Fruit fly (Drosophila melanogaster): ENCODE data around the gene CG14857.
A peak's percentile ranks its signal among the peaks of the same experiment; 100 is the strongest.

The CG14857 gene

DNA sequence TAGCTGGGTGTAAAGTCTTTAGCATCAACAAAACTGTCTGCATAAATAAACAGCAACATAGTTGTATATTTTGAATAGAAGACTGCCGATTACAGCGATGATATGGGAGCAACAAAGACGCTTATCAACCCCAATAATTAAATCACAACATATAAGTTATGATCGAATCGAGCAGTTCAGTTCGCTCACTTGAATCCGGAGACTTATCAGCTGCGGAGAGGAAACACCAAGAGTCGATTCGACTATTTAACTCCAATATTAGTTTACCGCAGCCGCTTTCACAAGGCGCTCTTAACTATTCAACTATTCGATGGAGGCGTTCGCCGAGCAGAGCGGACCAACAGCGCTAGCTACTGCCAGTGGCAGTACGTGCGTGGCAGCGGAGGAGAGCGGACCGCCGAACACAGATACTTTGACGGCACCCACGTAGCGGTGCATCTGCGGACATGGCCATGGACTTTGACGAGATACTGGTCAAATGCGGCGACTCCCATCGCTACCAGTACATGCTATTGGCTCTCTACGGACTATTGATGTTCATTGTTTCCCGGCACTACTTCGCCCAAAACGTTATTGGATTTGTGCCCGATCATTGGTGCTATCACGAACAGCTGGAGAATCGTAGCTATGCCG lies 2.8 kb upstream of the CG14857 start, which contains the start of gene CG14856 (continued):
- TF ChIP-seq Scr (GFP tag; IDR thresholded peaks at IDR 0.05; ENCODE audit: partially characterized antibody) = 0 out of 2 replicates have a peak, but pooled peaks have one; percentile 21
- peak; percentile 6; the same call in 1 of the 3 replicates for TF ChIP-seq CG11456 (GFP tag; IDR thresholded peaks at IDR 0.05)
- no peak for TF ChIP-seq CG1602 (GFP tag; optimal IDR thresholded peaks at IDR 0.05)
- TF ChIP-seq Ptx1 (GFP tag; IDR thresholded peaks at IDR 0.05) = no peak
- no peak for TF ChIP-seq Dip3 (GFP tag; optimal IDR thresholded peaks at IDR 0.05)
- no peak for TF ChIP-seq GATAe (GFP tag; conservative IDR thresholded peaks at IDR 0.05)
- no peak for TF ChIP-seq CG1832 (GFP tag; optimal IDR thresholded peaks at IDR 0.05)
- no peak for TF ChIP-seq CG18619 (GFP tag; optimal IDR thresholded peaks at IDR 0.05)
- no peak for TF ChIP-seq Gsc (GFP tag; IDR thresholded peaks at IDR 0.05)
- TF ChIP-seq Dip2 (GFP tag; IDR thresholded peaks at IDR 0.05) = no peak
- TF ChIP-seq z (GFP tag; IDR thresholded peaks at IDR 0.05) = peak; percentile 55; the same call in 1 of the 3 replicates
- TF ChIP-seq stc (GFP tag; IDR thresholded peaks at IDR 0.05) = no peak
- TF ChIP-seq CG8478 (optimal IDR thresholded peaks at IDR 0.05) = peak; percentile 68
- TF ChIP-seq otp (GFP tag; IDR thresholded peaks at IDR 0.05) = 0 out of 3 replicates have a peak, but pooled peaks have one; percentile 25
- TF ChIP-seq CG17328 (GFP tag; IDR thresholded peaks at IDR 0.05) = no peak

DNA sequence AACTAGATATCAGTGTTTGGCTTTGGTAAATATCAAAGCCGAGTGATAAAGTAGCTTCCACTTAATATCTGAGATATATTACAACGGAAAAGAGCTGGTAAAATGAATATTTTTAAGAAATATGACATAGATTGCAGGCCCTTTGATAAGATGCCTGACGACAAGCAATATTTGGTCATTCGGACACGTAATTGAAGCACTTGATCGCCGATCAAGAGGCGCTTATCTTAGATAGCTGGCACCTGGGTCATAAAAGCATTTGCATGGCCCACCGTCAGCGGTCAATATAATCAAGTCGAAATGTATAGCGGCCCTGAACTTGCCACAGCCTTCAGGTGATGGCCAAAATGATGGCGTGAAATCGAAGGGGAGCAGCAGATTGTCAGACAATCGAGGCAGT lies 9.1 kb downstream of the CG14857 start:
- TF ChIP-seq grn (GFP tag; optimal IDR thresholded peaks at IDR 0.05) = peak; percentile 70
- TF ChIP-seq ham (GFP tag; IDR thresholded peaks at IDR 0.05) = no peak
- TF ChIP-seq exex (tag; optimal IDR thresholded peaks at IDR 0.05) = peak; percentile 68

DNA sequence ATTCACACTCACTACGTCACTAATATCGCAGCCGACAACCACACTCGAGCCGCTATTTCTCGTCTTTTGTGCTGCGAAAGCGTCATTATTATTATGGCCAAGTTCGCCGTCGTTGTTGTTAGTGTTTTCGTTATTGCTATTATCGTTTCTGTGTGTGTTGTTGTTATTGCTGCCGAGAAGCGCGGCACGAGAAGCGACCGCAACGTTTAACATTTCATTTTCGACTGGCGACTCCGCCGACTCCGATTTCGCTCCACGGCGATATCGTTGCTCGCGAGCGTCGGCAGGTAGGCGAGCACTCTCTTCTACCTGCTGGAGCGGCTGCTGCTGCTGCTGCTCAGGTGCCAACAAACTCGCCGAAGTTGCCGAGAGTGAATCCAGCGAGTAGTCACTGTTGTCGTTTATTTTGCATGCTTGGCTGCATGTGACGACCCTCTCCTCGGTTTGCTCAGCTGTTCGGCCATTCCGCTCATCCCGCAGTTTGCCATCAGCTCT lies 16.2 kb downstream of the CG14857 start:
- peak; percentile 63 for TF ChIP-seq CG15479 (GFP tag; optimal IDR thresholded peaks at IDR 0.05)
- TF ChIP-seq HLHmδ (GFP tag; optimal IDR thresholded peaks at IDR 0.05) = no peak
- no peak for TF ChIP-seq ERR (GFP tag; optimal IDR thresholded peaks at IDR 0.05)
- no peak for TF ChIP-seq CG9437 (GFP tag; optimal IDR thresholded peaks at IDR 0.05)
- no peak for TF ChIP-seq Asciz (GFP tag; optimal IDR thresholded peaks at IDR 0.05)
- TF ChIP-seq CG15514 (GFP tag; optimal IDR thresholded peaks at IDR 0.05) = no peak
- TF ChIP-seq org-1 (GFP tag; optimal IDR thresholded peaks at IDR 0.05) = no peak
- no peak for TF ChIP-seq CG6791 (GFP tag; IDR thresholded peaks at IDR 0.05; ENCODE audit: partially characterized antibody)
- TF ChIP-seq insv (GFP tag; optimal IDR thresholded peaks at IDR 0.05) = no peak
- no peak for TF ChIP-seq CG6175 (GFP tag; IDR thresholded peaks at IDR 0.05)
- TF ChIP-seq Hr39 (optimal IDR thresholded peaks at IDR 0.05) = no peak
- no peak for TF ChIP-seq CG12299 (tag; optimal IDR thresholded peaks at IDR 0.05)
- TF ChIP-seq Side (GFP tag; optimal IDR thresholded peaks at IDR 0.05) = peak; percentile 30
- peak; percentile 35; the same call in 1 of the 2 replicates for TF ChIP-seq CG32532 (GFP tag; IDR thresholded peaks at IDR 0.05)
- TF ChIP-seq CG11696 (GFP tag; IDR thresholded peaks at IDR 0.05) = no peak
- no peak for TF ChIP-seq CG3281 (GFP tag; optimal IDR thresholded peaks at IDR 0.05)
- TF ChIP-seq CG15601 (tag; optimal IDR thresholded peaks at IDR 0.05) = peak; percentile 7
- TF ChIP-seq B-H2 (GFP tag; optimal IDR thresholded peaks at IDR 0.05) = peak; percentile 15
- TF ChIP-seq CG11093 (GFP tag; IDR thresholded peaks at IDR 0.05) = no peak
- TF ChIP-seq Kr (GFP tag; optimal IDR thresholded peaks at IDR 0.05) = no peak
- no peak for TF ChIP-seq zen2 (GFP tag; IDR thresholded peaks at IDR 0.05; ENCODE audit: partially characterized antibody)
- no peak for TF ChIP-seq emc (GFP tag; optimal IDR thresholded peaks at IDR 0.05)
- TF ChIP-seq Vsx1 (GFP tag; optimal IDR thresholded peaks at IDR 0.05) = no peak
- TF ChIP-seq CG17912 (GFP tag; optimal IDR thresholded peaks at IDR 0.05) = no peak
- TF ChIP-seq pzg (GFP tag; optimal IDR thresholded peaks at IDR 0.05) = no peak
- no peak for TF ChIP-seq CG13624 (GFP tag; optimal IDR thresholded peaks at IDR 0.05)
- no peak for TF ChIP-seq stwl (tag; optimal IDR thresholded peaks at IDR 0.05)
- no peak for TF ChIP-seq MESR4 (GFP tag; optimal IDR thresholded peaks at IDR 0.05)
- TF ChIP-seq ato (GFP tag; IDR thresholded peaks at IDR 0.05; ENCODE audit: partially characterized antibody) = no peak; the same call in 1 of the 2 replicates
- TF ChIP-seq chif (GFP tag; optimal IDR thresholded peaks at IDR 0.05) = no peak

All from whole organism, embryonic.